Worm (Caenorhabditis elegans) whole organism, L2 larva: ENCODE data around the gene C27A2.12.
A peak's percentile ranks its signal among the peaks of the same experiment; 100 is the strongest.

ENCODE experiments used
- Y55F3AM.14 ChIP-seq: fragments of 200-800 bp; sonication (Bioruptor generic); optimal IDR thresholded peaks from 2 replicates; lab custom pipeline; 2018; ENCODE audit warnings: mild to moderate bottlenecking, missing genetic modification characterization, missing compliant biosample characterization
- ZK546.5 ChIP-seq: sonication (generic microtip); optimal IDR thresholded peaks from 2 replicates; lab custom pipeline; 2017; ENCODE audit warnings: missing biosample characterization, missing genetic modification characterization
- lsy-2 ChIP-seq, 2 experiments: fragments of 150-350 bp in 1 of 2; sonication (generic microtip) in 1 of 2; optimal IDR thresholded peaks; 2 replicates each; lab custom pipeline; 2014 to 2017; ENCODE audit warnings: missing biosample characterization in 2 of 2, missing genetic modification characterization in 2 of 2

- TF ChIP-seq lsy-2 (tag; optimal IDR thresholded peaks at IDR 0.05; lab: Kevin White, UChicago) (peak in 1 of 2 experiments; percentile 2), ZK546.5 (tag; lab: Kevin White, UChicago) (no peak), Y55F3AM.14 (GFP tag; lab: Kevin White, UChicago) (no peak)
Observed at ce11 chrII:5046209-5047200, 11.4 kb downstream of the C27A2.12 start.
